Worm (Caenorhabditis elegans): ENCODE data around the gene T24E12.1.

The T24E12.1 gene

ce11 chrII:3743684-3744200 lies 41.6 kb upstream of the T24E12.1 start, which contains the start of gene nta-1:
Gene nta-1 (minus strand): TSS chrII:3743814.
- no peak for TF ChIP-seq hlh-4 (tag; optimal IDR thresholded peaks at IDR 0.05)
- no peak for TF ChIP-seq nhr-47 (tag; optimal IDR thresholded peaks at IDR 0.05)
- peak; percentile 20 for TF ChIP-seq elt-2 (tag; optimal IDR thresholded peaks at IDR 0.05)
- no peak for TF ChIP-seq efl-1 (optimal IDR thresholded peaks at IDR 0.05)
- TF ChIP-seq efl-1 (GFP tag; optimal IDR thresholded peaks at IDR 0.05 in 1 of 2) = peak in 1 of 2 experiments; percentile 4
- peak; percentile 85 for TF ChIP-seq nhr-20 (tag; optimal IDR thresholded peaks at IDR 0.05)
- peak in 1 of 2 experiments; percentile 22 for TF ChIP-seq mdl-1 (tag; optimal IDR thresholded peaks at IDR 0.05)
- no peak for TF ChIP-seq lin-39 (tag; optimal IDR thresholded peaks at IDR 0.05)
- no peak for TF ChIP-seq dsc-1 (tag; optimal IDR thresholded peaks at IDR 0.05)
- TF ChIP-seq alr-1 (tag; optimal IDR thresholded peaks at IDR 0.05; ENCODE audit: borderline replicate concordance) = no peak
- TF ChIP-seq lin-14 (GFP tag; optimal IDR thresholded peaks at IDR 0.05) = peak; percentile 75
- no peak for TF ChIP-seq tlp-1 (tag; optimal IDR thresholded peaks at IDR 0.05)
- peak in 1 of 2 experiments; percentile 39 for TF ChIP-seq lin-35 (GFP tag; optimal IDR thresholded peaks at IDR 0.05)
- no peak for TF ChIP-seq lin-13 (GFP tag; optimal IDR thresholded peaks at IDR 0.05)
- no peak for TF ChIP-seq nhr-12 (tag; optimal IDR thresholded peaks at IDR 0.05)
- no peak for TF ChIP-seq C04F5.9 (tag; optimal IDR thresholded peaks at IDR 0.05)
- no peak for TF ChIP-seq unc-86 (tag; optimal IDR thresholded peaks at IDR 0.05)
- TF ChIP-seq fkh-8 (tag; optimal IDR thresholded peaks at IDR 0.05) = no peak

ce11 chrII:3747405-3747804 lies 38.0 kb upstream of the T24E12.1 start, which contains the start of gene fbxb-92:
Gene fbxb-92 (minus strand): TSS chrII:3747505.
- TF ChIP-seq fkh-10 (GFP tag; optimal IDR thresholded peaks at IDR 0.05) = no peak
- TF ChIP-seq lin-39 (tag; optimal IDR thresholded peaks at IDR 0.05) = no peak
- no peak for TF ChIP-seq elt-3 (tag; optimal IDR thresholded peaks at IDR 0.05)
- no peak for TF ChIP-seq dsc-1 (tag; optimal IDR thresholded peaks at IDR 0.05)
- no peak for TF ChIP-seq ceh-63 (GFP tag; optimal IDR thresholded peaks at IDR 0.05)
- TF ChIP-seq sup-37 (GFP tag; optimal IDR thresholded peaks at IDR 0.05) = no peak
- no peak for TF ChIP-seq mep-1 (tag; optimal IDR thresholded peaks at IDR 0.05)
- TF ChIP-seq mef-2 (tag; optimal IDR thresholded peaks at IDR 0.05) = no peak
- no peak for TF ChIP-seq jun-1 (tag; optimal IDR thresholded peaks at IDR 0.05)
- TF ChIP-seq ets-5 (GFP tag; IDR thresholded peaks at IDR 0.05) = no peak

- TF ChIP-seq ceh-90 (tag; optimal IDR thresholded peaks at IDR 0.05) (no peak), zag-1 (tag; optimal IDR thresholded peaks at IDR 0.05) (no peak), hpl-2 (GFP tag; optimal IDR thresholded peaks at IDR 0.05) (no peak), tlp-1 (tag; optimal IDR thresholded peaks at IDR 0.05) (no peak), mep-1 (tag; optimal IDR thresholded peaks at IDR 0.05) (no peak), mef-2 (tag; optimal IDR thresholded peaks at IDR 0.05) (no peak), skn-1 (tag; optimal IDR thresholded peaks at IDR 0.05) (no peak), mab-9 (GFP tag; IDR thresholded peaks at IDR 0.05) (no peak), rnt-1 (tag; optimal IDR thresholded peaks at IDR 0.05) (no peak), swsn-7 (tag; optimal IDR thresholded peaks at IDR 0.05) (no peak), lin-15B (tag; optimal IDR thresholded peaks at IDR 0.05) (no peak), ceh-63 (GFP tag; optimal IDR thresholded peaks at IDR 0.05) (no peak), ceh-82 (tag; optimal IDR thresholded peaks at IDR 0.05) (no peak), C34B4.2 (tag; optimal IDR thresholded peaks at IDR 0.05) (no peak), fkh-10 (GFP tag; optimal IDR thresholded peaks at IDR 0.05) (no peak), nhr-237 (tag; optimal IDR thresholded peaks at IDR 0.05) (no peak), nhr-77 (tag; optimal IDR thresholded peaks at IDR 0.05) (no peak), lin-39 (tag; optimal IDR thresholded peaks at IDR 0.05) (no peak)
Measured at ce11 chrII:3748719-3749118, 36.6 kb upstream of the T24E12.1 start, which contains the start of gene fbxb-90. Gene fbxb-90 (minus strand): TSS chrII:3748819.

- no peak for TF ChIP-seq lin-14 (GFP tag; optimal IDR thresholded peaks at IDR 0.05)
- no peak for TF ChIP-seq ama-1 (optimal IDR thresholded peaks at IDR 0.05)
- no peak for TF ChIP-seq sup-37 (GFP tag; optimal IDR thresholded peaks at IDR 0.05)
- TF ChIP-seq nhr-28 (tag; optimal IDR thresholded peaks at IDR 0.05) = no peak
- no peak for TF ChIP-seq xbp-1 (tag; optimal IDR thresholded peaks at IDR 0.05)
- TF ChIP-seq pax-3 (tag; optimal IDR thresholded peaks at IDR 0.05) = no peak
- no peak for TF ChIP-seq lin-15B (tag; optimal IDR thresholded peaks at IDR 0.05)
- no peak for TF ChIP-seq lin-39 (tag; optimal IDR thresholded peaks at IDR 0.05)
- no peak for TF ChIP-seq unc-62 (GFP tag; optimal IDR thresholded peaks at IDR 0.05)
- no peak for TF ChIP-seq nhr-71 (tag; optimal IDR thresholded peaks at IDR 0.05)
Measured at ce11 chrII:3750685-3751084, 34.7 kb upstream of the T24E12.1 start, which contains the start of gene fbxb-91. Gene fbxb-91 (minus strand): TSS chrII:3750785.
